Worm (Caenorhabditis elegans) whole organism, L3 larva: ENCODE results near the gene T09A5.14.
A peak's percentile ranks its signal among the peaks of the same experiment; 100 is the strongest.

Experiments
- ZK546.5 ChIP-seq: sonication (generic microtip); optimal IDR thresholded peaks from 2 replicates; lab custom pipeline; 2017; ENCODE audit warnings: missing biosample characterization, missing genetic modification characterization
- aly-2 ChIP-seq: fragments of 150-350 bp; optimal IDR thresholded peaks from 2 replicates; lab custom pipeline; 2014; ENCODE audit warnings: missing biosample characterization, missing genetic modification characterization
- ama-1 ChIP-seq: fragments of 150-350 bp; optimal IDR thresholded peaks from 2 replicates; lab custom pipeline; 2018
- ceh-16 ChIP-seq: sonication (generic microtip); optimal IDR thresholded peaks from 2 replicates; lab custom pipeline; 2017; ENCODE audit warnings: missing biosample characterization, missing genetic modification characterization
- daf-12 ChIP-seq: fragments of 150-350 bp; optimal IDR thresholded peaks from 2 replicates; lab custom pipeline; 2014; ENCODE audit warnings: missing biosample characterization, missing genetic modification reagents, missing genetic modification characterization
- egl-5 ChIP-seq: fragments of 150-350 bp; optimal IDR thresholded peaks from 2 replicates; lab custom pipeline; 2017; ENCODE audit warnings: missing biosample characterization, missing genetic modification reagents, missing genetic modification characterization, inconsistent platforms
- elt-2 ChIP-seq: sonication (generic microtip); optimal IDR thresholded peaks from 2 replicates; lab custom pipeline; 2016; ENCODE audit warnings: missing genetic modification reagents, mild to moderate bottlenecking, missing genetic modification characterization, missing compliant biosample characterization
- elt-3 ChIP-seq, 3 experiments: fragments of 150-350 bp in 1 of 3; sonication (generic microtip) in 2 of 3; optimal IDR thresholded peaks; 2 replicates in 2 of 3; 4 replicates in 1 of 3; lab custom pipeline; 2014 to 2017; ENCODE audit warnings: missing biosample characterization in 3 of 3, missing genetic modification characterization in 3 of 3
- fkh-2 ChIP-seq: fragments of 150-350 bp; optimal IDR thresholded peaks from 2 replicates; lab custom pipeline; 2014; ENCODE audit warnings: missing biosample characterization, missing genetic modification reagents, missing genetic modification characterization
- fos-1 ChIP-seq: fragments of 150-350 bp; optimal IDR thresholded peaks from 2 replicates; lab custom pipeline; 2014; ENCODE audit warnings: missing biosample characterization, missing genetic modification characterization
- hmg-11 ChIP-seq: sonication (generic microtip); optimal IDR thresholded peaks from 2 replicates; lab custom pipeline; 2016; ENCODE audit warnings: missing genetic modification characterization, missing compliant biosample characterization
- jun-1 ChIP-seq: fragments of 150-350 bp; optimal IDR thresholded peaks from 2 replicates; lab custom pipeline; 2014; ENCODE audit warnings: missing biosample characterization, missing genetic modification reagents, missing genetic modification characterization
- lin-15B ChIP-seq: fragments of 150-350 bp; optimal IDR thresholded peaks from 2 replicates; lab custom pipeline; 2014; ENCODE audit warnings: missing biosample characterization, missing genetic modification characterization
- lin-39 ChIP-seq: fragments of 150-350 bp; optimal IDR thresholded peaks from 2 replicates; lab custom pipeline; 2018; ENCODE audit warnings: missing biosample characterization, missing genetic modification reagents, missing genetic modification characterization
- mml-1 ChIP-seq: fragments of 150-350 bp; sonication (generic microtip); optimal IDR thresholded peaks from 3 replicates; lab custom pipeline; 2014; ENCODE audit warnings: missing biosample characterization, missing genetic modification characterization
- nfya-1 ChIP-seq: sonication (generic microtip); optimal IDR thresholded peaks from 2 replicates; lab custom pipeline; 2017; ENCODE audit warnings: missing genetic modification characterization, mild to moderate bottlenecking, missing compliant biosample characterization, antibody characterized with exemption, moderate library complexity; ENCODE audit not compliant: insufficient read depth
- nhr-12 ChIP-seq: fragments of 150-350 bp; optimal IDR thresholded peaks from 2 replicates; lab custom pipeline; 2014; ENCODE audit warnings: missing biosample characterization, missing genetic modification characterization
- nhr-25 ChIP-seq: sonication (generic microtip); optimal IDR thresholded peaks from 2 replicates; lab custom pipeline; 2017; ENCODE audit warnings: missing biosample characterization, missing genetic modification characterization
- nhr-28 ChIP-seq: fragments of 150-350 bp; optimal IDR thresholded peaks from 2 replicates; lab custom pipeline; 2014; ENCODE audit warnings: missing biosample characterization, missing genetic modification characterization
- nhr-43 ChIP-seq: sonication (generic microtip); optimal IDR thresholded peaks from 2 replicates; lab custom pipeline; 2016; ENCODE audit warnings: mild to moderate bottlenecking, missing genetic modification characterization, missing compliant biosample characterization; ENCODE audit not compliant: poor library complexity, severe bottlenecking
- nhr-67 ChIP-seq: fragments of 150-350 bp; optimal IDR thresholded peaks from 2 replicates; lab custom pipeline; 2014; ENCODE audit warnings: missing biosample characterization, missing genetic modification characterization
- nhr-77 ChIP-seq: fragments of 150-350 bp; optimal IDR thresholded peaks from 2 replicates; lab custom pipeline; 2014; ENCODE audit warnings: missing biosample characterization, missing genetic modification characterization
- pha-4 ChIP-seq: fragments of 150-350 bp; optimal IDR thresholded peaks from 2 replicates; lab custom pipeline; 2014; ENCODE audit warnings: missing biosample characterization, missing genetic modification reagents, missing genetic modification characterization
- sea-2 ChIP-seq: fragments of 150-350 bp; sonication (generic microtip); optimal IDR thresholded peaks from 4 replicates; lab custom pipeline; 2014; ENCODE audit warnings: missing biosample characterization, missing genetic modification reagents, missing genetic modification characterization
- skn-1 ChIP-seq: fragments of 150-350 bp; optimal IDR thresholded peaks from 2 replicates; lab custom pipeline; 2014; ENCODE audit warnings: missing biosample characterization, missing genetic modification characterization
- snpc-4 ChIP-seq: fragments of 150-350 bp; optimal IDR thresholded peaks from 2 replicates; lab custom pipeline; 2014; ENCODE audit warnings: missing biosample characterization, missing genetic modification characterization
- tbx-2 ChIP-seq: sonication (generic microtip); optimal IDR thresholded peaks from 2 replicates; lab custom pipeline; 2016; ENCODE audit warnings: mild to moderate bottlenecking, missing genetic modification characterization, missing compliant biosample characterization
- unc-62 ChIP-seq: fragments of 150-350 bp; sonication (generic microtip); optimal IDR thresholded peaks from 4 replicates; lab custom pipeline; 2014; ENCODE audit warnings: missing biosample characterization, missing genetic modification reagents, missing genetic modification characterization
- zag-1 ChIP-seq: fragments of 150-350 bp; optimal IDR thresholded peaks from 2 replicates; lab custom pipeline; 2014; ENCODE audit warnings: missing biosample characterization, missing genetic modification characterization
- ztf-11 ChIP-seq: fragments of 150-350 bp; optimal IDR thresholded peaks from 2 replicates; lab custom pipeline; 2014; ENCODE audit warnings: missing biosample characterization, missing genetic modification characterization
- ztf-4 ChIP-seq: fragments of 150-350 bp; optimal IDR thresholded peaks from 2 replicates; lab custom pipeline; 2014; ENCODE audit warnings: missing biosample characterization, missing genetic modification characterization

The T09A5.14 gene

DNA sequence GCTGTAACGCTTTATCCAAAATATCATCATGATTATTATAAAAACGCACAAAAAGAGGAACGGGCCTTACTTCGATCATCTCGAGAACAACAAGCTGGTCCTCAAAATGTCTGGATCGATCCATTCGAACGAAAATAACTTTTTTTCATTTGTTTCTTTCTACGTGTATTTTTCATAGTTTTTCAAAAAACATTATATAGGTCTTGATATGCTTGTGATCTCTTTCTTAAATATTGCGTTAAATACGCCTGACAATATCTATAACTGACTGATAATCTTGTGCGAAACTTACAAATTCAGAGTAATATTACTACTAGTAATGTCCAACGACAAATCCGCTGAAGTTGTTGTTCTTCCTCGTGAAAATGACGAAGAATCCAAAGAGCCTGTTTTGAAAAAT lies 25.9 kb downstream of the T09A5.14 start, which contains the start of gene sds-22:
sds-22 (plus strand) TSS at position 301 of the 400 bp plus-strand sequence.
- no peak for TF ChIP-seq nfya-1 (tag; lab: Kevin White, UChicago)
- no peak for TF ChIP-seq nhr-12
- no peak for TF ChIP-seq ceh-16 (tag; lab: Kevin White, UChicago)
- TF ChIP-seq zag-1 (tag; lab: Kevin White, UChicago), result no peak
- no peak for TF ChIP-seq sea-2 (GFP tag; lab: Kevin White, UChicago)
- TF ChIP-seq lin-39 (tag; lab: Kevin White, UChicago), result no peak
- TF ChIP-seq ztf-11, result no peak
- no peak for TF ChIP-seq nhr-28 (tag; lab: Kevin White, UChicago)
- no peak for TF ChIP-seq ztf-4
- TF ChIP-seq nhr-77 (tag; lab: Kevin White, UChicago), result no peak
- TF ChIP-seq jun-1 (tag; lab: Kevin White, UChicago), result no peak

DNA sequence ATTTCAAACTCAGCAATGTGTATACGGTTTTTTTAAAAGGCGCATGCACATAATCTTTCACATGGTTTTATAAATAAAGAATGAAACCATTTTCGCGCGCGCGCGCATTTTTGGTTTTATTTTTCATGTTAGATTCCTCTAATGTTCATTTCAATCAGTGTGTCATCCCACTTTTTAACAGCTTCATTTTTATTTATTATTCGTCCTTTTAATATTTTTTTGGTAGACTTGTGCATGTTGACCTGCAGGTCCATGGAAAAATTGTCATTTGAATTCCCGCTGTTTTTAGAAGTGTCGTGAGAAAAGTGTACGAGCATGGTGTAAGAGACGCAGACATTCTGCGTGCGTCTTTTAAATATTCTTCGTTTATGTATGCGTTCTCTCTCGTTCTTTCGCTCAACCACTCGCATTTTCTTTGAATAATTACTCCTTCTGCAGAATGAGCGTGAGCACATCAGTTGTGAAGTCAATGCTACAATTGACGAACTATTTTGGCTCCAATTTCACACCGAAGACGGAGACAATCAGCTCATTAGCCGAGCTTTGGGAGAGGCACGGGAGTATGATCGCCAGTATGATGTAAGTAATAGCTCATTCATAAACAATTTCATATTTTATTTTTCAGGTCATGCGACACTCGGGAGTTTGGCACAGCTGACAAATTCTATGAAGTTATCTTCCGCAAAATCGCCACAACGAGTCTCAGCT lies 28.2 kb downstream of the T09A5.14 start, which contains the start of gene lin-5:
lin-5 (plus strand) TSS at position 354 of the 708 bp plus-strand sequence.
- TF ChIP-seq hmg-11 (peak; percentile 57), nhr-43 (tag; lab: Kevin White, UChicago) (no peak), ama-1 (lab: Kevin White, UChicago) (no peak), daf-12 (tag; lab: Kevin White, UChicago) (no peak), egl-5 (peak; percentile 54), tbx-2 (tag; lab: Kevin White, UChicago) (no peak), snpc-4 (tag; lab: Kevin White, UChicago) (peak; percentile 59), pha-4 (tag; lab: Kevin White, UChicago) (peak; percentile 57), nhr-25 (tag; lab: Kevin White, UChicago) (peak; percentile 19), nfya-1 (tag; lab: Kevin White, UChicago) (peak; percentile 67), lin-39 (tag; lab: Kevin White, UChicago) (peak; percentile 64), lin-15B (tag; lab: Kevin White, UChicago) (peak; percentile 79), elt-2 (tag; lab: Kevin White, UChicago) (peak; percentile 5), elt-3 (tag; optimal IDR thresholded peaks at IDR 0.05; lab: Kevin White, UChicago) (no peak)

DNA sequence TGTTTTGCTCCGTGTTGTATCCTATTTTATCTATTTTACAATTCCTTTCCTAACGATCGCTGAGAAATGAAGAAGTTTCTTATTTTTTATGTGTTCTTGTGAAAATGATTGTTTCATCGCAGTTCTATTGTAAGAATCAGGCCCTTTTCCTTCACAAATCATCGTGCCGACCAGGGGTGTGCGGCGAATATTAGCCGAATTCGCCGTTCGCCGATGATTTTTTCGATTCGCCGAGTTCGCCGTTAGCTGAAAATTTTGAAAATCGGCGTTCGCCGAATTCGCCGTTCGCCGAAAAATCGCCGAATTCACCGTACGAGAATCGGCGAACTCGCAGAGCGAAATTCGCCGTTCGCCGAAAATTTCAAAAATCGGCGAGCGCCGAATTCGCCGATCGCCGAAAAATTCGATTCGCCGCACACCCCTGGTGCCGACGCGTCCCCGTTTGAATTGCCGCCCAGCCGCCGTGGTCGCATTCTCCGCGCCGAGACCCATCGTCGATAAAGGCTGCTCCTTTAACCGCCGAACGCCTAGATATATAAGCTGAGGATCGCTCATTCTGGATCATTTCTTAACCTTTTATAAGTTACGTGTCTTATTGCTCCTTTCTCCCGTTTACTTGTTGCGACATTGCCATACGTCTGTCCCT lies 31.4 kb downstream of the T09A5.14 start:
- TF ChIP-seq nhr-43 (tag; lab: Kevin White, UChicago) (no peak), lin-15B (tag; lab: Kevin White, UChicago) (peak; percentile 48)
- TF ChIP-seq, all 47 proteins: peak for 1

DNA sequence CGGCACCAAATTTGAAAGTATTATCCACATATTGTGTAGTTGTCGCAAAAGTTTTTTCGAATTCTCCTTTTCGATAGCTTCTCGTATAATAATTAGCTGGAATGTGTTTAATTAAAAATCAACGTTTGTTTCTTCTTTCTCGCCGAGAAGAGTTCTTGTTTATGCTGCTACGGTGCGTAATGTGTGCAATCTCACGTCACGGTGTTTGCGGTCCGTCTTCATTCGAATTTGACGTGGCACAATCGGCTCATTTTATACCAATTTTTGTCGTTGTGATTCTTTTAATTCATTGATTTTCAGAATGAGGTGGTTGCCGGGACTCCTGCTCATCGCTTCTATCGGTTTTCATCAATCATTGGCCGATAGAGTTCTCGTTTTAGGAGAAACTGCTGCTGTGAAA lies 32.1 kb downstream of the T09A5.14 start, which contains the start of gene ostb-1:
ostb-1 (plus strand) TSS at position 301 of the 400 bp plus-strand sequence.
- no peak for TF ChIP-seq unc-62 (GFP tag; lab: Kevin White, UChicago)
- TF ChIP-seq aly-2 (tag; lab: Kevin White, UChicago), result no peak
- TF ChIP-seq mml-1 (tag; lab: Kevin White, UChicago), result no peak
- TF ChIP-seq skn-1, result no peak
- no peak for TF ChIP-seq fos-1 (tag; lab: Kevin White, UChicago)
- TF ChIP-seq sea-2 (GFP tag; lab: Kevin White, UChicago), result no peak
- no peak for TF ChIP-seq elt-2 (tag; lab: Kevin White, UChicago)
- peak; percentile 56 for TF ChIP-seq pha-4 (tag; lab: Kevin White, UChicago)
- TF ChIP-seq daf-12 (tag; lab: Kevin White, UChicago), result no peak
- TF ChIP-seq nfya-1 (tag; lab: Kevin White, UChicago), result peak; percentile 81
- TF ChIP-seq elt-3 (tag; optimal IDR thresholded peaks at IDR 0.05; lab: Kevin White, UChicago), result no peak
- no peak for TF ChIP-seq fkh-2 (tag; lab: Kevin White, UChicago)
- TF ChIP-seq lin-15B (tag; lab: Kevin White, UChicago), result no peak
- TF ChIP-seq ama-1 (lab: Kevin White, UChicago), result no peak
- no peak for TF ChIP-seq nhr-12
- TF ChIP-seq nhr-67 (tag; lab: Kevin White, UChicago), result no peak
- no peak for TF ChIP-seq ZK546.5 (tag; lab: Kevin White, UChicago)
